Worm (Caenorhabditis elegans): Measurements from ENCODE around the gene sams-4.

sams-4 gene

DNA sequence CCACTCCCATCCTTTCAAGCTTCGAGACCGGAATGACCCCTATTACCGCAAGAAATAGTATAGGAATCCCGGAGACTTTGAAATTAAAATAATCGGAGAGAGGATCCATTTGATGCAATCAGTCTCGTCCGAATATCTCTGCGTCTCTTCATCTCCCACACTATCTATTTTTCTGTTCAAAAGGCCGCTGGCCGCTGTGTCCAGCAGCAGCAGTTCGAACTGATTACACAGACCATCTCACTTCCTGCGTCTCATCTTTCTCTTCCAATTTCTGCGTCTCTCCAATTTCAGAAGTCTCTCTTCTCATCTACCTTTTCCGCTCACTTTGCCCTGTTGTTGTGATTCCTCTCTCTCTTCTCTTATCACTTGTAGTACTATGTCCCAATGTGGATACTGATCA lies 28.7 kb downstream of the sams-4 start (continued):
- TF ChIP-seq F13H6.1 (tag; optimal IDR thresholded peaks at IDR 0.05) (peak; percentile 91), nhr-12 (tag; optimal IDR thresholded peaks at IDR 0.05) (no peak), lsy-2 (tag; optimal IDR thresholded peaks at IDR 0.05) (peak in 1 of 2 experiments; percentile 65), nhr-10 (tag; optimal IDR thresholded peaks at IDR 0.05) (no peak), lin-13 (GFP tag; optimal IDR thresholded peaks at IDR 0.05) (peak; percentile 3), R02D3.7 (tag; optimal IDR thresholded peaks at IDR 0.05) (no peak), lin-11 (tag; optimal IDR thresholded peaks at IDR 0.05) (no peak), ceh-82 (tag; optimal IDR thresholded peaks at IDR 0.05) (no peak), nhr-11 (tag; optimal IDR thresholded peaks at IDR 0.05) (no peak), sem-4 (tag; optimal IDR thresholded peaks at IDR 0.05) (peak; percentile 72), crh-2 (tag; optimal IDR thresholded peaks at IDR 0.05) (peak; percentile 57), nhr-21 (tag; optimal IDR thresholded peaks at IDR 0.05) (peak; percentile 69), Y55F3AM.14 (GFP tag; optimal IDR thresholded peaks at IDR 0.05) (no peak), fos-1 (tag; optimal IDR thresholded peaks at IDR 0.05) (peak; percentile 92), nhr-6 (tag; optimal IDR thresholded peaks at IDR 0.05) (peak; percentile 40), ztf-11 (tag; optimal IDR thresholded peaks at IDR 0.05) (no peak), zag-1 (tag; optimal IDR thresholded peaks at IDR 0.05) (no peak), ztf-4 (tag; optimal IDR thresholded peaks at IDR 0.05) (no peak), ZK546.5 (tag; optimal IDR thresholded peaks at IDR 0.05) (no peak), egl-27 (tag; optimal IDR thresholded peaks at IDR 0.05) (peak; percentile 51)

DNA sequence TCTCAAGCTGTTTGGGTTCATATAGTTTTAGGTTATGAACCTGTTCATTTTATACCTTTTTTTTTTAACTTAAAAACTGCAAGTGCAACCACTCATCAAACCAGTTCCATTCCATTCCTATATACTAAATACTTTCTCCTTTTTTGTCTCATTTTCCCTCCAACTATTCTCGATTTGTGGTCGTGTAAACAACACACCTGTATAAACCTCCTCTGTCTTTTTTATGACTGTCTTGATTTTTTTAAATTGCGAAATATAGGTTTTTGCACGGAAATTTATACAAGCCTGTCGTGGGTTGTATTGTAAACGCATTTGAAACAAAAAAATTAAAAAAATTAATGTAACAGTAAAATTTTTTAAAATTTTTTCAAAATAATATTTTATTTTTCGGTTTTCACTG lies 29.7 kb downstream of the sams-4 start:
- no peak for TF ChIP-seq nhr-129 (tag; optimal IDR thresholded peaks at IDR 0.05)
- no peak for TF ChIP-seq unc-62 (GFP tag; optimal IDR thresholded peaks at IDR 0.05)
- no peak for TF ChIP-seq C34F6.9 (tag; optimal IDR thresholded peaks at IDR 0.05)
- TF ChIP-seq gmeb-1 (tag; optimal IDR thresholded peaks at IDR 0.05), result no peak
- no peak for TF ChIP-seq egl-27 (tag; optimal IDR thresholded peaks at IDR 0.05)
- TF ChIP-seq crh-2 (tag; optimal IDR thresholded peaks at IDR 0.05), result no peak
- TF ChIP-seq nhr-10 (tag; optimal IDR thresholded peaks at IDR 0.05), result no peak
- TF ChIP-seq nhr-237 (tag; optimal IDR thresholded peaks at IDR 0.05), result no peak
- no peak for TF ChIP-seq sma-9 (GFP tag; optimal IDR thresholded peaks at IDR 0.05)
- no peak for TF ChIP-seq sma-9 (tag; optimal IDR thresholded peaks at IDR 0.05)
- no peak for TF ChIP-seq alr-1 (tag; optimal IDR thresholded peaks at IDR 0.05)
- TF ChIP-seq Y55F3AM.14 (GFP tag; optimal IDR thresholded peaks at IDR 0.05), result no peak
- no peak for TF ChIP-seq R02D3.7 (tag; optimal IDR thresholded peaks at IDR 0.05)
- no peak for TF ChIP-seq unc-55 (GFP tag; optimal IDR thresholded peaks at IDR 0.05)
- TF ChIP-seq unc-39 (tag; optimal IDR thresholded peaks at IDR 0.05), result no peak
- TF ChIP-seq sem-4 (tag; optimal IDR thresholded peaks at IDR 0.05), result no peak
- TF ChIP-seq ztf-11 (tag; optimal IDR thresholded peaks at IDR 0.05), result no peak
- no peak for TF ChIP-seq ztf-4 (tag; optimal IDR thresholded peaks at IDR 0.05)
- no peak for TF ChIP-seq aly-2 (tag; optimal IDR thresholded peaks at IDR 0.05)

DNA sequence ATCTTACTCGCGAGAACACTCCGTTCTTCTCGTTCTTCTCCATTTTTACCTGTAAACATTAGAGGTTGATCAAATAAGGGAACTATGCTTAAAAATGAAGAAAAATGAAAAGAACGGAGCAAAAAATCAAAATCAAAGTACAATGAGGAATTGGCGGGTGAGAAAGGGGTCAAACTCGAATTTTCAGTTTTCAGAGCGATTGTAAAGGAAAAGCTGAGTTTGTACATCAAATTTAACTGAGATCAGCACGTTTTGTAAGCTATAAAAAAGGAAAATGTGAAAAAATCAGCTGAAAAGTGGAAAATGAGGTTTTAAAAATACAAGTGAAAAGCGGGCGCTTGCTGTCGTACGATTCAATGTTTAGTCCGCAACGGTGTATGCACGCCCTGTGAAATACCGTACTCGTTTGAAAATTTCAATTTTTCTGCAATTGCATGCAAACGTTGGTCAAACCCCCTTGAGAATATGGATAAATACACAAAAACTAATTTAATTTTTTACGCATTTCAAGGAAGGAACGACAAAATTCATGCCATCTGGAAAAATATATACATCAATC lies 32.0 kb downstream of the sams-4 start, which contains the start of gene oops-1:
TSS of gene oops-1 (minus strand) at position 51 of the 559 bp plus-strand sequence.
- TF ChIP-seq nhr-6 (tag; optimal IDR thresholded peaks at IDR 0.05) (no peak), unc-55 (GFP tag; optimal IDR thresholded peaks at IDR 0.05) (no peak), F13H6.1 (tag; optimal IDR thresholded peaks at IDR 0.05) (no peak), zag-1 (tag; optimal IDR thresholded peaks at IDR 0.05) (no peak), unc-39 (tag; optimal IDR thresholded peaks at IDR 0.05) (no peak), lin-11 (tag; optimal IDR thresholded peaks at IDR 0.05) (no peak), sma-9 (GFP tag; optimal IDR thresholded peaks at IDR 0.05) (no peak), sma-9 (tag; optimal IDR thresholded peaks at IDR 0.05) (no peak), nhr-237 (tag; optimal IDR thresholded peaks at IDR 0.05) (no peak), lin-39 (tag; optimal IDR thresholded peaks at IDR 0.05) (no peak), alr-1 (tag; optimal IDR thresholded peaks at IDR 0.05) (no peak), ZK546.5 (tag; optimal IDR thresholded peaks at IDR 0.05) (no peak), blmp-1 (tag; optimal IDR thresholded peaks at IDR 0.05; ENCODE audit: insufficient read depth) (no peak)

DNA sequence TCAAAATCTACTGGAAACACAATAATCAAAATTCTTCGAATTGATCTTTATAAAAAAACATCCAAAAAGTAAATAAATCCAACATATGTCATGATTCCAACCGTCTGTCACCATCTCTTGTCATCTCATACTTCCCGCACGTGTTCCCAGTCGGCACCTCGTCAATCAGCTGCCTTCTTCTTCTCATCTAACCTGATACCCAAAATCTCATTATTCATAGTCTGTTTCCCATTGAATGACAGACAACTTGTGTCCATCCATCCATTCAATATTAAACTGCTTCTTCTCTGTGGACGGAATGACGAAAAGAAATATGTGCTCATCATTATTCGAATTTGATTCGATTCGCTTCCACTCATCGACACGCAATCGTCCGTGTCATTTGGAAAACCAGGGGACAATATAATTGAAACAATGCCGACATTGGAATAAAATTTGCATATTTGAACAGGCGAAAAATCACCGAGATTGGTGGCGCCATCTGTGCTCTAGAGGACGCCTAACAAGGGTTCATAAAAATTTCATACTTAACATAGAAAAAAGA lies 35.0 kb downstream of the sams-4 start:
- TF ChIP-seq lin-39 (tag; optimal IDR thresholded peaks at IDR 0.05) (peak; percentile 36), ceh-82 (tag; optimal IDR thresholded peaks at IDR 0.05) (no peak)

DNA sequence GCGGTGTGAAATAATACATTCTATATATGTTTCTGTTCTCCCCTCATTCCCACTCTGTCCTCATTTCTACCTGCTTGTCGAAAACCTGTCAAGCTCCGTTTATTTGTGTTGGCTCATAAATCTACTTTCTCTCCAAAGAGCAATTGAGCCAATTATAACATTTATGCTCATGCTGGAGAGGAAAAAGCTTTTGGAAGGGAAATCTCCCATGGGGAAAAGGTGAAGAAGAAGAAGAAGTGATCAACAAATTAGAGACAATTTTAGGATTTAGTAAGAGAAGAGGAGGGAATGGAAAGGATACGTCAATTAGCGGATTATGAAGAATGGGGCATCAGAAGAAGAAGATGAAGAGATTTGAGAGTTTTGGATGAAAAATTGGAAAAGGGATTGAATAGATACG lies 36.4 kb downstream of the sams-4 start:
- TF ChIP-seq ztf-4 (tag; optimal IDR thresholded peaks at IDR 0.05) (no peak), nhr-10 (tag; optimal IDR thresholded peaks at IDR 0.05) (no peak), elt-3 (tag; optimal IDR thresholded peaks at IDR 0.05) (no peak)
